Fruit fly (Drosophila melanogaster) whole organism, adult: Measurements from ENCODE around the gene Irbp18.

Experiments used
- CG14711 ChIP-seq: fragments of 200-800 bp; sonication (Bioruptor generic); optimal IDR thresholded peaks from 2 replicates; lab custom pipeline; 2018; ENCODE audit warnings: missing biosample characterization, mild to moderate bottlenecking, missing genetic modification characterization, moderate library complexity
- CG33017 ChIP-seq: fragments of 200-800 bp; sonication (Bioruptor generic); optimal IDR thresholded peaks from 2 replicates; lab custom pipeline; 2018; ENCODE audit warnings: missing biosample characterization, mild to moderate bottlenecking, missing genetic modification characterization, moderate library complexity
- CG5204 ChIP-seq: fragments of 200-800 bp; sonication (Bioruptor generic); optimal IDR thresholded peaks from 2 replicates; lab custom pipeline; 2016; ENCODE audit warnings: missing biosample characterization, missing genetic modification characterization
- Clk ChIP-seq: fragments of 200-800 bp; sonication (Bioruptor generic); optimal IDR thresholded peaks from 2 replicates; lab custom pipeline; 2017; ENCODE audit warnings: missing biosample characterization, missing genetic modification characterization
- bab1 ChIP-seq: fragments of 200-800 bp; sonication (Bioruptor generic); optimal IDR thresholded peaks from 3 replicates; lab custom pipeline; 2019; ENCODE audit warnings: missing biosample characterization, mild to moderate bottlenecking, missing genetic modification characterization, moderate library complexity

DNA sequence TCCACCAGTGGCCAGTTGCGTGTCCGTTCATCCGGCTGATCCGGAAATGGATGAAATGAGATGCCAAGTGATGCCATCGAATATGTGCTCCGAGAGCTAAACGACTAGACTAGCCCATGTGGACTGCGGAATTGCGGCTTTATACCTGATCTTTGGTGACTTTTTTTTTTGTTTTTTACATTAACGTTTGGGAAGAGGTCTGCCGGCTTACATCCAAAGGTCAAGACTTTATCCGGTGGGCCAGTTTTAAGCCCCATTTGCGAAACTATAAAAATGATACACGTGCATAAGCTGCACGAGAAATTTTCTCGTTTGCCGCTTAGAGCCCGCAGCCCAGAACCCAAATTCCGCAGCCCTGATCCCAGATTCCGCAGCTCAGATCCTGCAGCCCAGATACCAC is 4.9 kb upstream of the Irbp18 start, which contains the start of gene Elo68alpha:
- TF ChIP-seq Clk (no peak), bab1 (no peak), CG33017 (tag; lab: Kevin White, UChicago) (no peak), CG14711 (tag; lab: Kevin White, UChicago) (no peak), CG5204 (GFP tag; lab: Kevin White, UChicago) (no peak)
